Worm (Caenorhabditis elegans) whole organism, L4 larva: ENCODE results near the gene sli-1.

ENCODE experiments used
- F26F4.8 ChIP-seq: fragments of 200-800 bp; sonication (Bioruptor generic); conservative IDR thresholded peaks from 2 replicates; pipeline ENCODE4 v1.3.6; 2022; ENCODE audit warnings: missing genetic modification characterization, missing compliant biosample characterization
- F49E8.2 ChIP-seq: sonication (generic microtip); optimal IDR thresholded peaks from 2 replicates; lab custom pipeline; 2016; ENCODE audit warnings: missing compliant biosample characterization, mild to moderate bottlenecking, missing genetic modification characterization, borderline replicate concordance
- T20F7.1 ChIP-seq: fragments of 200-800 bp; sonication (Bioruptor generic); optimal IDR thresholded peaks from 2 replicates; lab custom pipeline; 2018; ENCODE audit warnings: mild to moderate bottlenecking, missing genetic modification characterization, missing compliant biosample characterization
- T26A8.4 ChIP-seq: fragments of 200-800 bp; sonication (Bioruptor generic); IDR thresholded peaks from 2 replicates; pipeline ENCODE4 v1.3.6; 2022; ENCODE audit warnings: missing genetic modification characterization, missing compliant biosample characterization
- ZK546.5 ChIP-seq, 2 experiments: sonication (generic microtip); optimal IDR thresholded peaks; 2 replicates each; lab custom pipeline; 2017; ENCODE audit warnings: missing biosample characterization in 2 of 2, missing genetic modification characterization in 2 of 2
- aha-1 ChIP-seq: fragments of 150-350 bp; peaks from one replicate; lab custom pipeline; 2014; ENCODE audit warnings: missing biosample characterization, missing genetic modification characterization
- ama-1 ChIP-seq: fragments of 150-350 bp; optimal IDR thresholded peaks from 2 replicates; lab custom pipeline; 2014; ENCODE audit warnings: inconsistent platforms, mixed read lengths
- arid-1 ChIP-seq: fragments of 200-800 bp; sonication (Bioruptor generic); conservative IDR thresholded peaks from 2 replicates; pipeline ENCODE4 v1.3.6; 2022; ENCODE audit warnings: missing genetic modification reagents, missing genetic modification characterization, missing compliant biosample characterization
- ceh-20 ChIP-seq: fragments of 200-800 bp; sonication (Bioruptor generic); IDR thresholded peaks from 2 replicates; pipeline ENCODE4 v1.3.6; 2022; ENCODE audit warnings: missing genetic modification reagents, missing genetic modification characterization, missing compliant biosample characterization
- ceh-44 ChIP-seq: fragments of 200-800 bp; sonication (Bioruptor generic); IDR thresholded peaks from 2 replicates; pipeline ENCODE4 v1.3.6; 2022; ENCODE audit warnings: missing genetic modification reagents, missing genetic modification characterization, missing compliant biosample characterization
- ceh-82 ChIP-seq: sonication (generic microtip); optimal IDR thresholded peaks from 2 replicates; lab custom pipeline; 2017; ENCODE audit warnings: missing biosample characterization, missing genetic modification characterization
- cey-2 ChIP-seq: sonication (generic microtip); optimal IDR thresholded peaks from 3 replicates; lab custom pipeline; 2017; ENCODE audit warnings: missing genetic modification characterization, mild to moderate bottlenecking, missing compliant biosample characterization, antibody characterized with exemption, borderline replicate concordance; ENCODE audit not compliant: insufficient read depth
- ctbp-1 ChIP-seq: fragments of 200-800 bp; sonication (Bioruptor generic); IDR thresholded peaks from 2 replicates; pipeline ENCODE4 v1.3.6; 2022; ENCODE audit warnings: missing genetic modification reagents, missing genetic modification characterization, missing compliant biosample characterization
- daf-12 ChIP-seq: fragments of 150-350 bp; optimal IDR thresholded peaks from 2 replicates; lab custom pipeline; 2014; ENCODE audit warnings: missing biosample characterization, missing genetic modification reagents, missing genetic modification characterization
- duxl-1 ChIP-seq: sonication (generic microtip); optimal IDR thresholded peaks from 2 replicates; lab custom pipeline; 2016; ENCODE audit warnings: mild to moderate bottlenecking, missing genetic modification characterization, moderate library complexity, missing compliant biosample characterization; ENCODE audit not compliant: poor library complexity
- dve-1 ChIP-seq: sonication (generic microtip); optimal IDR thresholded peaks from 2 replicates; lab custom pipeline; 2017; ENCODE audit warnings: antibody characterized with exemption, mild to moderate bottlenecking, missing genetic modification characterization, missing compliant biosample characterization; ENCODE audit not compliant: insufficient read depth
- egl-27 ChIP-seq: sonication (generic microtip); optimal IDR thresholded peaks from 3 replicates; lab custom pipeline; 2017; ENCODE audit warnings: missing biosample characterization, missing genetic modification reagents, missing genetic modification characterization
- hlh-11 ChIP-seq: fragments of 200-800 bp; sonication (Bioruptor generic); optimal IDR thresholded peaks from 2 replicates; lab custom pipeline; 2018; ENCODE audit warnings: mild to moderate bottlenecking, missing genetic modification characterization, missing compliant biosample characterization
- lin-1 ChIP-seq: fragments of 200-800 bp; sonication (Bioruptor generic); IDR thresholded peaks from 2 replicates; pipeline ENCODE4 v1.3.6; 2022; ENCODE audit warnings: missing genetic modification reagents, missing genetic modification characterization, missing compliant biosample characterization
- lin-15B ChIP-seq: fragments of 150-350 bp; sonication (generic microtip); optimal IDR thresholded peaks from 3 replicates; lab custom pipeline; 2014; ENCODE audit warnings: missing biosample characterization, missing genetic modification characterization
- lin-29 ChIP-seq: fragments of 200-800 bp; sonication (Bioruptor generic); IDR thresholded peaks from 2 replicates; pipeline ENCODE4 v1.3.6; 2022; ENCODE audit warnings: missing genetic modification reagents, missing genetic modification characterization, missing compliant biosample characterization
- lsy-2 ChIP-seq, 2 experiments: fragments of 150-350 bp in 1 of 2; sonication (generic microtip) in 1 of 2; optimal IDR thresholded peaks; 2 replicates each; lab custom pipeline; 2014 to 2017; ENCODE audit warnings: missing biosample characterization in 2 of 2, missing genetic modification characterization in 2 of 2
- madf-5 ChIP-seq, 2 experiments: fragments of 200-800 bp; sonication (Bioruptor generic); IDR thresholded peaks; 2 replicates each; pipeline ENCODE4 v1.3.6; 2022; ENCODE audit warnings: missing compliant biosample characterization in 2 of 2, missing genetic modification characterization in 2 of 2
- nhr-11 ChIP-seq: fragments of 150-350 bp; optimal IDR thresholded peaks from 2 replicates; lab custom pipeline; 2014; ENCODE audit warnings: missing biosample characterization, missing genetic modification characterization
- nhr-42 ChIP-seq: fragments of 200-800 bp; sonication (Bioruptor generic); IDR thresholded peaks from 2 replicates; pipeline ENCODE4 v1.3.6; 2022; ENCODE audit warnings: missing genetic modification characterization, missing compliant biosample characterization
- nhr-6 ChIP-seq: fragments of 150-350 bp; optimal IDR thresholded peaks from 2 replicates; lab custom pipeline; 2014; ENCODE audit warnings: missing biosample characterization, missing genetic modification characterization
- nhr-77 ChIP-seq: fragments of 150-350 bp; optimal IDR thresholded peaks from 2 replicates; lab custom pipeline; 2014; ENCODE audit warnings: missing biosample characterization, missing genetic modification characterization
- pha-4 ChIP-seq, 2 experiments: fragments of 150-350 bp in 1 of 2; fragments of 200-800 bp in 1 of 2; sonication (Bioruptor generic) in 1 of 2; IDR thresholded peaks in 1 of 2; optimal IDR thresholded peaks in 1 of 2; 2 replicates each; pipeline versions ENCODE4 v1.3.6 to Lab custom; 2014 to 2022; ENCODE audit warnings: missing genetic modification characterization in 2 of 2, missing genetic modification reagents in 2 of 2, missing biosample characterization in 1 of 2, missing compliant biosample characterization in 1 of 2
- saeg-2 ChIP-seq: fragments of 200-800 bp; sonication (Bioruptor generic); IDR thresholded peaks from 2 replicates; pipeline ENCODE4 v1.3.6; 2022; ENCODE audit warnings: missing genetic modification reagents, missing genetic modification characterization, missing compliant biosample characterization
- set-16 ChIP-seq: fragments of 200-800 bp; sonication (Bioruptor generic); IDR thresholded peaks from 2 replicates; pipeline ENCODE4 v1.3.6; 2022; ENCODE audit warnings: missing genetic modification reagents, missing genetic modification characterization, missing compliant biosample characterization
- skn-1 ChIP-seq: fragments of 150-350 bp; optimal IDR thresholded peaks from 2 replicates; lab custom pipeline; 2014; ENCODE audit warnings: missing biosample characterization, missing genetic modification characterization
- snpc-4 ChIP-seq: fragments of 150-350 bp; optimal IDR thresholded peaks from 2 replicates; lab custom pipeline; 2014; ENCODE audit warnings: missing biosample characterization, missing genetic modification characterization
- unc-62 ChIP-seq, 3 experiments: fragments of 150-350 bp in 1 of 3; sonication (generic microtip); optimal IDR thresholded peaks in 2 of 3; peaks in 1 of 3; 1 replicate in 1 of 3; 2 replicates in 2 of 3; lab custom pipeline; 2014 to 2017; ENCODE audit warnings: missing biosample characterization in 3 of 3, missing genetic modification characterization in 3 of 3, missing genetic modification reagents in 3 of 3, missing genotype in 1 of 3
- vab-7 ChIP-seq: fragments of 200-800 bp; sonication (Bioruptor generic); IDR thresholded peaks from 2 replicates; pipeline ENCODE4 v1.3.6; 2022; ENCODE audit warnings: missing genetic modification reagents, missing genetic modification characterization, missing compliant biosample characterization
- zip-2 ChIP-seq: fragments of 150-350 bp; optimal IDR thresholded peaks from 2 replicates; lab custom pipeline; 2014; ENCODE audit warnings: missing biosample characterization, missing genetic modification characterization
- ztf-7 ChIP-seq: fragments of 150-350 bp; optimal IDR thresholded peaks from 2 replicates; lab custom pipeline; 2014; ENCODE audit warnings: missing biosample characterization, missing genetic modification characterization

The sli-1 gene

DNA sequence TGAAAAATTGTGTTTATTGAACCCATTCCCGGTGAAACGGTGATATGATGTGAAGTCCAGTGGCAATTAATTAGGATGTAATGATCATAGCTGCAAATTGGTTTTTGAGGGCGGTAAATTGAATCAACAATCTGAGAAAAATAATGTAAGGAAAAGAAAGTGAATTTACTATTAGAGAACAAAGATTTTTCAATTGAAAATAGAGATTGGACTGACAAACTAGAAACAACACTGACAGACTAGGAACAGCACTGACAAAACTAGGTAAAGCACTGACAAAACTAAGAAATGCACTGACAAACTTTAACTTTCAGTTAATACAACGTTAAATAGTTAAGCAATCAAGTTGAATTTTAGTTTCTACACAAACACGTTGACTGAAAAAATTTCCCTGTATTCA is at the start of gene sli-1:
Gene sli-1, minus strand, starts transcription at position 101 of the 400 bp plus-strand sequence.
- no peak for TF ChIP-seq daf-12 (tag; lab: Kevin White, UChicago)

DNA sequence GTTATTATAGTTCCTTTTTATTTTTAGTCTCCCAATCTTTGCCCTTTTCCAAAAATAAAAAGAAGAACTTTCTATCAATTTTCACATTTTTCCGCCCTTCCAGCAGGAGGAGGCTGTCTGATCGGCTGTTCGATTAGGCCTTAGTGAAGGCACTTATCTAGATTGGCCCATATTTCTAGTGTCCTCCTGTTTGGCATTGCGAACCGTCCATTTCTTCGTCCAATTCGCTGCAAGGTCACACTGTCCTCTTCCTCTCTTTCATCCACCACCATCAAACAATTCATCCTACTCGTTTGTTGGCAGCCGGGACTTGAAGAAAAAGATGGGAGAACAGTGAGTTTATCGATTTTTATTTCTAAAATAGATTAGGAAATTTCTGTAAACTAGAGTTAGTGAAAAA is 46.4 kb upstream of the sli-1 start, which contains the start of gene T04G9.4:
Gene T04G9.4, plus strand, starts transcription at position 293 of the 400 bp plus-strand sequence.
- TF ChIP-seq ama-1 (lab: Kevin White, UChicago) (no peak), nhr-42 (GFP tag; lab: Robert Waterston, UW) (no peak), ZK546.5 (tag; optimal IDR thresholded peaks at IDR 0.05; lab: Kevin White, UChicago) (no peak), lin-1 (GFP tag; lab: Robert Waterston, UW) (no peak), ceh-44 (no peak), lsy-2 (tag; optimal IDR thresholded peaks at IDR 0.05; lab: Kevin White, UChicago) (no peak), aha-1 (tag; lab: Kevin White, UChicago) (no peak), egl-27 (no peak), snpc-4 (tag; lab: Kevin White, UChicago) (no peak), nhr-77 (no peak), lin-15B (tag; lab: Kevin White, UChicago) (no peak), T26A8.4 (no peak), madf-5 (GFP tag; IDR thresholded peaks at IDR 0.05; lab: Robert Waterston, UW) (no peak), hlh-11 (tag; lab: Kevin White, UChicago) (no peak), duxl-1 (tag; lab: Kevin White, UChicago) (no peak), F26F4.8 (GFP tag; lab: Robert Waterston, UW) (no peak)

DNA sequence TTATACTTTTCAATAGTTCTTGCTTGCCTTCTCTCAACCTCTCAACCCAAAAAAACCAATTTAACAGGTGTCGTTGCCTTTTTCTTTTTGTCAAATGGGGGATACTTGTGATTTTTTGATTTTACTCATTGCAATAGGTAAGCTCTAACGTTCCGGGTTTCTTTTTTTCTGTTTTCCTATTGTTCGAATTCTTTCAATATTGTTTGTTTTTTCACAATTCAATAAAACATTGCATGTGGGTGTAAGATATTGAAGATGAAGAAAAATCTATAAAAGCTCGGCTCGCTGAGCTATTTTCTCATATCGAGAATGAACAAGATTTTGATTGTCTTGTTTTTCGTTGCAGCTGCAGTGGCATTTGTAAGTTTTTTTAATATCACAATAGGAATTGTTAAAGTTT is 44.8 kb upstream of the sli-1 start, which contains the start of gene T04G9.7:
Gene T04G9.7, plus strand, starts transcription at position 301 of the 400 bp plus-strand sequence.
- TF ChIP-seq saeg-2 (GFP tag; lab: Robert Waterston, UW): no peak
- TF ChIP-seq F49E8.2 (tag; lab: Kevin White, UChicago): no peak
- TF ChIP-seq ctbp-1 (GFP tag; lab: Robert Waterston, UW): no peak
- no peak for TF ChIP-seq ztf-7 (tag; lab: Kevin White, UChicago)
- TF ChIP-seq nhr-11 (tag; lab: Kevin White, UChicago): no peak
- TF ChIP-seq T20F7.1 (GFP tag; lab: Kevin White, UChicago): no peak
- no peak for TF ChIP-seq skn-1 (tag; lab: Kevin White, UChicago)
- no peak for TF ChIP-seq zip-2 (tag; lab: Kevin White, UChicago)
- TF ChIP-seq vab-7: no peak
- no peak for TF ChIP-seq arid-1 (GFP tag; lab: Robert Waterston, UW)
- no peak for TF ChIP-seq madf-5 (GFP tag; IDR thresholded peaks at IDR 0.05; lab: Robert Waterston, UW)
- TF ChIP-seq nhr-6 (tag; lab: Kevin White, UChicago): no peak
- TF ChIP-seq pha-4 (GFP tag; IDR thresholded peaks at IDR 0.05; lab: Robert Waterston, UW): no peak
- no peak for TF ChIP-seq pha-4 (tag; optimal IDR thresholded peaks at IDR 0.05; lab: Kevin White, UChicago)
- no peak for TF ChIP-seq ceh-20 (GFP tag; lab: Robert Waterston, UW)
- TF ChIP-seq lin-29 (GFP tag; lab: Robert Waterston, UW): no peak
- no peak for TF ChIP-seq dve-1 (tag; lab: Kevin White, UChicago)
- TF ChIP-seq cey-2 (tag; lab: Kevin White, UChicago): no peak
- no peak for TF ChIP-seq set-16 (GFP tag; lab: Robert Waterston, UW)

DNA sequence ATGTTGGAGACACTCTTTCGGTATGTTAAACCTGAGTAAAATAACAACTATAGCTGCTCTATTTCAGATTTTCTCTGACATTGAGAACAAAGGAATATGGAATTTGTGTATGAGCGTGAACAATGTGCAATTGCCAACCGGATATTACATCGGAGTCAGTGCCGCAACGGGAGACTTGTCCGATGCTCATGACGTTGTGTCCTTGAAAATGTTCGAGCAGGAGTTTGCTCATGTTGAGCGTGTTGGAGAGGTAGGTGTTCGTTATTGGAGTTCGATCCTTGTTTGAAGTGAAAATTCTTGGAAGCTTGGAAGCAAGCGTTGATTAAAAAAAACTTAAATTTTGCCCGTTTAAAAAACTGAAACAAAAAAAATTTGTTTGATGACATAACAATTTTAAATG is 43.8 kb upstream of the sli-1 start:
- TF ChIP-seq aha-1 (tag; lab: Kevin White, UChicago) (peak; percentile 95), ceh-82 (tag; lab: Kevin White, UChicago) (no peak), unc-62 (GFP tag; optimal IDR thresholded peaks at IDR 0.05 in 1 of 2; lab: Kevin White, UChicago) (peak in 1 of 2 experiments; percentile 47), unc-62 (tag; optimal IDR thresholded peaks at IDR 0.05; lab: Kevin White, UChicago) (no peak)
- TF ChIP-seq, all 104 proteins: peak for 2
